Fruit fly (Drosophila melanogaster): ENCODE measurements around the gene CG31673.
A peak's percentile ranks its signal among the peaks of the same experiment; 100 is the strongest.

dm6 chr2L:20805624-20806339, 23.6 kb upstream of the CG31673 start:
- TF ChIP-seq fu2 (GFP tag; optimal IDR thresholded peaks at IDR 0.05) (peak; percentile 80), Xrp1 (GFP tag; IDR thresholded peaks at IDR 0.05) (peak; percentile 96), CG4730 (GFP tag; IDR thresholded peaks at IDR 0.05) (peak; percentile 95), CG10462 (GFP tag; optimal IDR thresholded peaks at IDR 0.05) (peak; percentile 87), Scr (GFP tag; IDR thresholded peaks at IDR 0.05; ENCODE audit: partially characterized antibody) (peak; percentile 71), da (GFP tag; optimal IDR thresholded peaks at IDR 0.05) (peak; percentile 21), sisA (GFP tag; IDR thresholded peaks at IDR 0.05) (peak; percentile 92), CG8359 (GFP tag; optimal IDR thresholded peaks at IDR 0.05; ENCODE audit: borderline replicate concordance) (peak; percentile 84), CG34376 (GFP tag; optimal IDR thresholded peaks at IDR 0.05) (peak; percentile 92)

All from whole organism, embryonic.